Worm (Caenorhabditis elegans) whole organism, L4/young adult: ENCODE data around the gene B0244.7.

Experiments
- W03F9.2 ChIP-seq: fragments of 150-350 bp; optimal IDR thresholded peaks from 2 replicates; lab custom pipeline; 2014; ENCODE audit warnings: missing biosample characterization, missing genetic modification characterization
- him-1 ChIP-seq: sonication (generic microtip); optimal IDR thresholded peaks from 2 replicates; lab custom pipeline; 2016; ENCODE audit warnings: missing genotype, missing genetic modification reagents, missing genetic modification characterization, missing compliant biosample characterization

- TF ChIP-seq W03F9.2 (tag; lab: Kevin White, UChicago) (no peak), him-1 (tag; lab: Kevin White, UChicago) (no peak)
Observed at ce11 chrIII:5729367-5729766, 1.9 kb upstream of the B0244.7 start.
